Fruit fly (Drosophila melanogaster) Kc167 (cell line): ENCODE measurements around the gene CG9222.

Experiments used
- Myc ChIP-seq: fragments of >200 bp; optimal IDR thresholded peaks from 2 replicates; lab custom pipeline; 2017; ENCODE audit warnings: missing external identifiers
- Sin3A ChIP-seq: fragments of >200 bp; optimal IDR thresholded peaks from 2 replicates; lab custom pipeline; 2018; ENCODE audit warnings: missing external identifiers
- h ChIP-seq: fragments of >200 bp; optimal IDR thresholded peaks from 3 replicates; lab custom pipeline; 2018; ENCODE audit warnings: missing external identifiers
- insv ChIP-seq: fragments of >200 bp; optimal IDR thresholded peaks from 3 replicates; lab custom pipeline; 2018; ENCODE audit warnings: missing external identifiers
- psq ChIP-seq: fragments of >200 bp; optimal IDR thresholded peaks from 2 replicates; lab custom pipeline; 2017; ENCODE audit warnings: missing external identifiers
- ttk ChIP-seq: sonication (Bioruptor generic); optimal IDR thresholded peaks from 2 replicates; lab custom pipeline; 2017; ENCODE audit warnings: missing external identifiers

CG9222 gene

DNA sequence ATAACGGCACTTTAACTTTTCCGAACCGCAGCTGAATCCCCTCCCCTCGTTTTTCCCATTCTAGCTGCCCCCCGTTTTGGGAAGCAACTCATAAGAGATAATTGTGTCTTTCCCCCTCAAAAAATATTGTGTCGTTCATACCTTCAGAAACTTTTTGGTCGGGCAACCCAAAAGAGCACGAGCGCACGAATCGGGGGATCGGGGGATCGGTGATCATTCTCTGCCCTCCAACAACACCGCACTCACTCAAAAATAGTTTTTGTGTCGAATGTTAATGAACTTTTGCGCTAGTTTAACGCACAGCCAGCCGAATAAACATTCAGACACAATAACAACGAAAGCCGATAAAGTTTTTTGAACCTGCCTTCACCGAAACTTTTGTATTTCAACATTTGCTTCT lies 40.5 kb upstream of the CG9222 start:
- TF ChIP-seq insv (no peak), Myc (lab: Kevin White, UChicago) (no peak), psq (no peak), h (lab: Kevin White, UChicago) (no peak), ttk (lab: Kevin White, UChicago) (no peak), Sin3A (no peak)

dm6 chr2L:6090786-6091716 lies 39.8 kb upstream of the CG9222 start, which contains the start of gene CG45075:
TSS of gene CG45075 (plus strand) at chr2L:6091412.
- TF ChIP-seq psq (no peak), ttk (lab: Kevin White, UChicago) (no peak), h (lab: Kevin White, UChicago) (no peak), Myc (lab: Kevin White, UChicago) (no peak), insv (no peak), Sin3A (no peak)

- TF ChIP-seq Myc (lab: Kevin White, UChicago) (no peak), h (lab: Kevin White, UChicago) (no peak), psq (no peak), Sin3A (no peak), insv (no peak), ttk (lab: Kevin White, UChicago) (no peak)
Measured at dm6 chr2L:6092300-6092699, 38.5 kb upstream of the CG9222 start.

dm6 chr2L:6098479-6099269 lies 32.1 kb upstream of the CG9222 start, which contains the start of gene CG9175:
TSS of gene CG9175 (minus strand) at chr2L:6098966.
- no peak for TF ChIP-seq Sin3A
- TF ChIP-seq Myc (lab: Kevin White, UChicago), result no peak
- no peak for TF ChIP-seq h (lab: Kevin White, UChicago)
- TF ChIP-seq ttk (lab: Kevin White, UChicago), result no peak
- TF ChIP-seq insv, result no peak
- no peak for TF ChIP-seq psq

DNA sequence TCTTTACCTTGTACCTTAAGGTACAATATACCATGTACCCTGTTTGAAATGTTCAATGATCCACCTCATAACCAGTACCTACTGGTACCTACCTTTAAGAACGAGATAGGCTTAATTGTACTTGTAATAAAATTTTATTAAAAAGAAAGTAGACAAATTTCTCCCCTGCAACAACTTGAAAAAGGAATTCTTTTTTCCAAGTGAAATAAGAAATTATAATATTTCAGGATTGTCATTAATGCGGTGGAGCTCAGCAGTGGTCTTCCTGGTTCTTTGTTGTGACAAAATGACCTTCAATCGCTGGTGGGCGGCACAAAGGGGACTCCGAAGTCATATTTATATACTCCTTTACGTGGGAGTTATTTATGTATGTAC lies 31.6 kb upstream of the CG9222 start:
- TF ChIP-seq Sin3A, result no peak
- no peak for TF ChIP-seq ttk (lab: Kevin White, UChicago)
- no peak for TF ChIP-seq Myc (lab: Kevin White, UChicago)
- no peak for TF ChIP-seq insv
- no peak for TF ChIP-seq psq
- no peak for TF ChIP-seq h (lab: Kevin White, UChicago)

DNA sequence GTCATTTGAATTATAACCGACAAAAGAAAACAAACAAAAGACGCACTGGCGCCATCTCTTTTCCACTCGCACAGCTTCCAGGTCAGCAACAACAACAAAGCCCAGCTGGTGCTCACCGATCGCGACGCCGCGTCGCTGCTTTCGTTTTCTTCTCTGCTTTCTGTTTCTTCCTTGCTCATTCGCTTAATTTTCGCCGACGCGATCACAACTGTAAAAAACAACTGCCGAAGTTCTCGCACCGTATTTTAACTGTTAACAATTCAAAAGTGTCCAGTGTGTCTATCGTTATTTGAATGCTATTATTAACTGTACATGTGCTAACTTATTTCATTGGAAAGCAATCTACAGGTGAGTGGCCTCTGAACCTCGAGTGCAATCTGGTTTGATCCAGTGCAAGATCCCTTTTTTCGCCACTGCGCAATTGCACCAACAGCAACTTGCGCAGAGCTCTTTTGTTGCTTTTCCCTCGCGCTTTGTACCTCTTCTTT lies 30.6 kb upstream of the CG9222 start, which contains the start of gene stai:
TSS of gene stai (plus strand) at position 176 of the 488 bp plus-strand sequence.
- TF ChIP-seq insv (no peak), psq (no peak), Myc (lab: Kevin White, UChicago) (no peak), h (lab: Kevin White, UChicago) (no peak), Sin3A (no peak), ttk (lab: Kevin White, UChicago) (no peak)

dm6 chr2L:6109313-6109847 lies 21.4 kb upstream of the CG9222 start:
- TF ChIP-seq Sin3A (no peak), Myc (lab: Kevin White, UChicago) (no peak)

- TF ChIP-seq Sin3A (no peak), psq (no peak), Myc (lab: Kevin White, UChicago) (no peak), ttk (lab: Kevin White, UChicago) (no peak), insv (no peak), h (lab: Kevin White, UChicago) (no peak)
Measured at dm6 chr2L:6110781-6111180, 20.0 kb upstream of the CG9222 start.

DNA sequence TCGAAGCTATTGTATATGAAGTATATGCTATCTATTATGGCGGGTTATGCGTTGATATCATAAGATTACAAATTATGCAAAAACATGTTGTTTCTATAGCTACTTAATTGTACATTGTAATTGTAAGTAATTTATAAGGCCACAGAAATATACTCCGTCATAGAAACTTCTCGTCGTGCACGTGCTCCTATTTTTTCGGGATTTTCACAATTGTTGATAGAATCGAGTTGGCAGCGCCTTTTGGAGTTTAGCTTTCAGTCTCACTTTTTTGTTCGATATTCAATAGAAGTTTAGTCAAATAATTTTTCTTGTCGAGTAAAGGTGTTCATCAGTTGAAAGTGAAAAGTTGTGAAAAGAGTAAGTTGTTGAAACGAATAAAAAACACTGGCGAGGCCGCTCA lies 12.6 kb upstream of the CG9222 start, which contains the start of gene CG31642:
TSS of gene CG31642 (plus strand) at position 301 of the 400 bp plus-strand sequence.
- no peak for TF ChIP-seq h (lab: Kevin White, UChicago)
- no peak for TF ChIP-seq Sin3A
- no peak for TF ChIP-seq Myc (lab: Kevin White, UChicago)
- TF ChIP-seq ttk (lab: Kevin White, UChicago), result no peak
- TF ChIP-seq psq, result no peak
- no peak for TF ChIP-seq insv

DNA sequence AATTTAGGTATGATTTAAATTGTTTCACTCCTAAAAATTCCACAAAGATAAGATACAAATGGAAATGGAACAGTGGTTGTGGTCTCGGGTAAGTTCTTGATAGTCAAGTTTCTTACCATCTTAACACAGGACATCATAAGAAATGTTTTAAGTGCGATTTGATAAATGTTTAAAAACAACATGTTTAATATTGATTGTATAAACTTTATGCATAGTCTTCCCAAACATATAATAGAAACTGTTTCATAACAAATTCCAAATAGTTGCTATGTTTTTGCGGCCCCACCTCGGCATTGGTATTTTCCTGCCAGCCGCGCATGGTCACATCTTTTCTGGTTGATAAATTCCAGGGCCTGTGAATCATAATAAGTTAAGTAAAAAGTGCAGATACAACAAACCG lies 6.0 kb upstream of the CG9222 start, which contains the start of gene Arpc4:
TSS of gene Arpc4 (plus strand) at position 318 of the 400 bp plus-strand sequence.
- TF ChIP-seq Sin3A (no peak), h (lab: Kevin White, UChicago) (no peak), insv (no peak), ttk (lab: Kevin White, UChicago) (no peak), Myc (lab: Kevin White, UChicago) (no peak), psq (no peak)

- TF ChIP-seq h (lab: Kevin White, UChicago), result no peak
- TF ChIP-seq ttk (lab: Kevin White, UChicago), result no peak
- no peak for TF ChIP-seq psq
- no peak for TF ChIP-seq Myc (lab: Kevin White, UChicago)
- TF ChIP-seq insv, result no peak
- no peak for TF ChIP-seq Sin3A
Measured at dm6 chr2L:6127478-6127877, 3.3 kb upstream of the CG9222 start, which contains the start of gene WDR79. TSS of gene WDR79 (minus strand) at chr2L:6127775.

- TF ChIP-seq Myc (lab: Kevin White, UChicago), result no peak
- no peak for TF ChIP-seq h (lab: Kevin White, UChicago)
- no peak for TF ChIP-seq ttk (lab: Kevin White, UChicago)
- no peak for TF ChIP-seq insv
- no peak for TF ChIP-seq Sin3A
- TF ChIP-seq psq, result no peak
Measured at dm6 chr2L:6139082-6139481, 8.3 kb downstream of the CG9222 start, which contains the start of gene CG13991. TSS of gene CG13991 (plus strand) at chr2L:6139382.
